Fruit fly (Drosophila melanogaster) whole organism, embryonic: ENCODE data around the gene Mms19.

Experiments used
- B-H1 ChIP-seq: fragments of 200-800 bp; sonication (Bioruptor generic); IDR thresholded peaks from 3 replicates; pipeline ENCODE4 v1.3.6; 2022; ENCODE audit warnings: missing biosample characterization, missing genetic modification characterization
- CG10274 ChIP-seq: fragments of 200-800 bp; sonication (Bioruptor generic); optimal IDR thresholded peaks from 3 replicates; lab custom pipeline; 2017; ENCODE audit warnings: missing biosample characterization, mild to moderate bottlenecking, missing genetic modification characterization
- CG10565 ChIP-seq: fragments of 200-800 bp; sonication (Bioruptor generic); optimal IDR thresholded peaks from 3 replicates; lab custom pipeline; 2016; ENCODE audit warnings: missing biosample characterization, mild to moderate bottlenecking, missing genetic modification characterization
- CG11695 ChIP-seq: fragments of 200-800 bp; sonication (Bioruptor generic); IDR thresholded peaks from 3 replicates; pipeline ENCODE4 v1.3.6; 2022; ENCODE audit warnings: missing biosample characterization, missing genetic modification characterization
- CG12071 ChIP-seq: fragments of 200-800 bp; sonication (Bioruptor generic); optimal IDR thresholded peaks from 3 replicates; lab custom pipeline; 2018; ENCODE audit warnings: missing biosample characterization, mild to moderate bottlenecking, missing genetic modification characterization
- CG12744 ChIP-seq: fragments of 200-800 bp; sonication (Bioruptor generic); optimal IDR thresholded peaks from 2 replicates; lab custom pipeline; 2016; ENCODE audit warnings: missing biosample characterization, missing genetic modification characterization
- CG12769 ChIP-seq: fragments of 200-800 bp; sonication (Bioruptor generic); optimal IDR thresholded peaks from 2 replicates; lab custom pipeline; 2019; ENCODE audit warnings: missing biosample characterization, mild to moderate bottlenecking, missing genetic modification characterization, moderate library complexity
- CG14050 ChIP-seq: fragments of 200-800 bp; sonication (Bioruptor generic); IDR thresholded peaks from 3 replicates; pipeline ENCODE4 v1.3.6; 2022; ENCODE audit warnings: missing biosample characterization, missing genetic modification characterization
- CG16779 ChIP-seq: fragments of 200-800 bp; sonication (Bioruptor generic); IDR thresholded peaks from 2 replicates; pipeline ENCODE4 v1.3.6; 2022; ENCODE audit warnings: missing biosample characterization, missing genetic modification characterization
- CG18764 ChIP-seq: fragments of 200-800 bp; sonication (Bioruptor generic); optimal IDR thresholded peaks from 3 replicates; lab custom pipeline; 2016; ENCODE audit warnings: missing biosample characterization, missing genetic modification characterization
- CG2199 ChIP-seq: fragments of 200-800 bp; sonication (Bioruptor generic); IDR thresholded peaks from 3 replicates; pipeline ENCODE4 v1.3.6; 2022; ENCODE audit warnings: missing biosample characterization, missing genetic modification characterization
- CG31224 ChIP-seq: fragments of 200-800 bp; sonication (Bioruptor generic); IDR thresholded peaks from 2 replicates; pipeline ENCODE4 v1.3.6; 2022; ENCODE audit warnings: missing biosample characterization, missing genetic modification characterization
- CG33557 ChIP-seq: fragments of 200-800 bp; sonication (Bioruptor generic); optimal IDR thresholded peaks from 2 replicates; lab custom pipeline; 2019; ENCODE audit warnings: missing biosample characterization, mild to moderate bottlenecking, missing genetic modification characterization, moderate library complexity
- CG42726 ChIP-seq: fragments of 200-800 bp; sonication (Bioruptor generic); IDR thresholded peaks from 2 replicates; pipeline ENCODE4 v1.3.6; 2022; ENCODE audit warnings: missing biosample characterization, missing genetic modification characterization; ENCODE audit not compliant: partially characterized antibody
- CG4360 ChIP-seq: fragments of 200-800 bp; sonication (Bioruptor generic); IDR thresholded peaks from 2 replicates; pipeline ENCODE4 v1.3.6; 2022; ENCODE audit warnings: missing biosample characterization, missing genetic modification characterization
- CG6272 ChIP-seq: fragments of 200-800 bp; sonication (Bioruptor generic); IDR thresholded peaks from 2 replicates; pipeline ENCODE4 v1.3.6; 2022; ENCODE audit warnings: missing biosample characterization, missing genetic modification characterization
- CG6813 ChIP-seq: fragments of 200-800 bp; sonication (Bioruptor generic); optimal IDR thresholded peaks from 2 replicates; lab custom pipeline; 2017; ENCODE audit warnings: missing biosample characterization, missing genetic modification characterization, mild to moderate bottlenecking, moderate library complexity, missing genetic modification reagents
- CG9876 ChIP-seq: fragments of 200-800 bp; sonication (Bioruptor generic); optimal IDR thresholded peaks from 2 replicates; lab custom pipeline; 2016; ENCODE audit warnings: missing biosample characterization, missing genetic modification characterization
- D ChIP-seq, 2 experiments: fragments of 200-800 bp in 1 of 2; fragments of >200 bp in 1 of 2; sonication (Bioruptor generic) in 1 of 2; optimal IDR thresholded peaks; 2 replicates in 1 of 2; 3 replicates in 1 of 2; lab custom pipeline; 2017; ENCODE audit warnings: mild to moderate bottlenecking in 1 of 2, missing biosample characterization in 1 of 2, missing genetic modification characterization in 1 of 2, missing genetic modification reagents in 1 of 2
- E2f1 ChIP-seq: fragments of 200-800 bp; sonication (Bioruptor generic); IDR thresholded peaks from 2 replicates; pipeline ENCODE4 v1.3.6; 2022; ENCODE audit warnings: missing biosample characterization, missing genetic modification characterization
- Hmx ChIP-seq: fragments of 200-800 bp; sonication (Bioruptor generic); optimal IDR thresholded peaks from 2 replicates; lab custom pipeline; 2016; ENCODE audit warnings: missing biosample characterization, missing genetic modification characterization
- Jarid2 ChIP-seq: fragments of 200-800 bp; sonication (Bioruptor generic); optimal IDR thresholded peaks from 3 replicates; lab custom pipeline; 2017; ENCODE audit warnings: mild to moderate bottlenecking, missing biosample characterization, missing genetic modification reagents, missing genetic modification characterization
- Max ChIP-seq: fragments of 200-800 bp; sonication (Bioruptor generic); optimal IDR thresholded peaks from 2 replicates; lab custom pipeline; 2016; ENCODE audit warnings: missing biosample characterization, mild to moderate bottlenecking, missing genetic modification characterization
- NK7.1 ChIP-seq: fragments of 200-800 bp; sonication (Bioruptor generic); optimal IDR thresholded peaks from 3 replicates; lab custom pipeline; 2016; ENCODE audit warnings: missing biosample characterization, missing genetic modification characterization
- Poxn ChIP-seq: fragments of 200-800 bp; sonication (Bioruptor generic); IDR thresholded peaks from 2 replicates; pipeline ENCODE4 v1.3.6; 2022; ENCODE audit warnings: missing biosample characterization, missing genetic modification characterization
- Ravus ChIP-seq: fragments of 200-800 bp; sonication (Bioruptor generic); IDR thresholded peaks from 2 replicates; pipeline ENCODE4 v1.3.6; 2022; ENCODE audit warnings: missing biosample characterization, missing genetic modification characterization
- Trl ChIP-seq, 3 experiments: fragments of >200 bp in 2 of 3; fragments of 200-800 bp in 1 of 3; sonication (Bioruptor generic) in 1 of 3; optimal IDR thresholded peaks; 2 replicates in 1 of 3; 3 replicates in 2 of 3; lab custom pipeline; 2016 to 2017; ENCODE audit warnings: missing biosample characterization in 1 of 3, missing genetic modification characterization in 1 of 3
- amos ChIP-seq: fragments of 200-800 bp; sonication (Bioruptor generic); IDR thresholded peaks from 2 replicates; pipeline ENCODE4 v1.3.6; 2022; ENCODE audit warnings: missing biosample characterization, missing genetic modification characterization; ENCODE audit not compliant: partially characterized antibody
- ase ChIP-seq: fragments of 200-800 bp; sonication (Bioruptor generic); IDR thresholded peaks from 3 replicates; pipeline ENCODE4 v1.3.6; 2022; ENCODE audit warnings: missing biosample characterization, missing genetic modification characterization
- ci ChIP-seq: fragments of 200-800 bp; sonication (Bioruptor generic); IDR thresholded peaks from 3 replicates; pipeline ENCODE4 v1.3.6; 2022; ENCODE audit warnings: missing biosample characterization, missing genetic modification characterization
- corto ChIP-seq: fragments of 200-800 bp; sonication (Bioruptor generic); optimal IDR thresholded peaks from 2 replicates; lab custom pipeline; 2016; ENCODE audit warnings: missing biosample characterization, mild to moderate bottlenecking, missing genetic modification characterization, moderate library complexity
- disco-r ChIP-seq: fragments of 200-800 bp; sonication (Bioruptor generic); optimal IDR thresholded peaks from 2 replicates; lab custom pipeline; 2016; ENCODE audit warnings: missing biosample characterization, missing genetic modification characterization
- en ChIP-seq: fragments of 200-800 bp; sonication (Bioruptor generic); optimal IDR thresholded peaks from 2 replicates; lab custom pipeline; 2016; ENCODE audit warnings: missing biosample characterization, missing genetic modification characterization
- eve ChIP-seq, 2 experiments: fragments of >200 bp; optimal IDR thresholded peaks; 2 replicates each; lab custom pipeline; 2017; ENCODE audit warnings: missing biosample characterization in 2 of 2, missing genetic modification characterization in 2 of 2
- gsb ChIP-seq: fragments of 200-800 bp; sonication (Bioruptor generic); IDR thresholded peaks from 2 replicates; pipeline ENCODE4 v1.3.6; 2022; ENCODE audit warnings: missing biosample characterization, missing genetic modification characterization
- hbn ChIP-seq: fragments of 200-800 bp; sonication (Bioruptor generic); IDR thresholded peaks from 2 replicates; pipeline ENCODE4 v1.3.6; 2022; ENCODE audit warnings: missing biosample characterization, missing genetic modification characterization; ENCODE audit not compliant: partially characterized antibody
- her ChIP-seq: fragments of 200-800 bp; sonication (Bioruptor generic); optimal IDR thresholded peaks from 2 replicates; lab custom pipeline; 2016; ENCODE audit warnings: missing biosample characterization, missing genetic modification characterization
- ind ChIP-seq: fragments of 200-800 bp; sonication (Bioruptor generic); optimal IDR thresholded peaks from 3 replicates; lab custom pipeline; 2016; ENCODE audit warnings: missing biosample characterization, missing genetic modification characterization
- insv ChIP-seq, 2 experiments: fragments of 200-800 bp; sonication (Bioruptor generic); optimal IDR thresholded peaks; 3 replicates each; lab custom pipeline; 2016 to 2018; ENCODE audit warnings: missing biosample characterization in 2 of 2, missing genetic modification characterization in 2 of 2
- kay ChIP-seq: fragments of 200-800 bp; sonication (Bioruptor generic); optimal IDR thresholded peaks from 2 replicates; lab custom pipeline; 2016; ENCODE audit warnings: missing biosample characterization, missing genetic modification characterization
- p53 ChIP-seq: fragments of 200-800 bp; sonication (Bioruptor generic); optimal IDR thresholded peaks from 2 replicates; lab custom pipeline; 2016; ENCODE audit warnings: missing biosample characterization, missing genetic modification characterization
- pita ChIP-seq: fragments of 200-800 bp; sonication (Bioruptor generic); optimal IDR thresholded peaks from 2 replicates; lab custom pipeline; 2017; ENCODE audit warnings: missing biosample characterization, mild to moderate bottlenecking, missing genetic modification characterization
- sima ChIP-seq: fragments of 200-800 bp; sonication (Bioruptor generic); optimal IDR thresholded peaks from 2 replicates; lab custom pipeline; 2016; ENCODE audit warnings: missing biosample characterization, missing genetic modification characterization
- sna ChIP-seq: fragments of 200-800 bp; sonication (Bioruptor generic); IDR thresholded peaks from 2 replicates; pipeline ENCODE4 v1.3.6; 2022; ENCODE audit warnings: missing biosample characterization, missing genetic modification characterization; ENCODE audit not compliant: partially characterized antibody
- tna ChIP-seq: fragments of 200-800 bp; sonication (Bioruptor generic); IDR thresholded peaks from 2 replicates; pipeline ENCODE4 v1.3.6; 2022; ENCODE audit warnings: missing biosample characterization, missing genetic modification characterization; ENCODE audit not compliant: partially characterized antibody
- wek ChIP-seq: fragments of 200-800 bp; sonication (Bioruptor generic); optimal IDR thresholded peaks from 3 replicates; lab custom pipeline; 2018; ENCODE audit warnings: missing biosample characterization, mild to moderate bottlenecking, missing genetic modification characterization, moderate library complexity
- wor ChIP-seq: fragments of 200-800 bp; sonication (Bioruptor generic); IDR thresholded peaks from 2 replicates; pipeline ENCODE4 v1.3.6; 2022; ENCODE audit warnings: missing biosample characterization, missing genetic modification characterization
- zen2 ChIP-seq: fragments of 200-800 bp; sonication (Bioruptor generic); IDR thresholded peaks from 3 replicates; pipeline ENCODE4 v1.3.6; 2022; ENCODE audit warnings: missing biosample characterization, missing genetic modification characterization; ENCODE audit not compliant: partially characterized antibody

Gene Mms19

dm6 chr3R:5256462-5257146, 24.3 kb downstream of the Mms19 start, which contains the start of the genes Enoph and Hph (continued):
- TF ChIP-seq tna (GFP tag; lab: Robert Waterston, UW), result peak; percentile 69; the same call in 1 of the 2 replicates
- peak; percentile 5 for TF ChIP-seq p53 (GFP tag; lab: Kevin White, UChicago)
- peak; percentile 66 for TF ChIP-seq wek
- no peak for TF ChIP-seq CG4360 (GFP tag; lab: Robert Waterston, UW)
- no peak for TF ChIP-seq CG14050 (GFP tag; lab: Robert Waterston, UW)
- 0 out of 2 replicates have a peak, but pooled peaks have one; percentile 43 for TF ChIP-seq E2f1 (GFP tag; lab: Robert Waterston, UW)
- peak; percentile 34 for TF ChIP-seq kay (GFP tag; lab: Kevin White, UChicago)
- TF ChIP-seq CG31224 (GFP tag; lab: Robert Waterston, UW), result no peak; the same call in 1 of the 2 replicates
- TF ChIP-seq gsb, result no peak
- TF ChIP-seq NK7.1 (GFP tag; lab: Kevin White, UChicago), result no peak
- no peak for TF ChIP-seq Hmx
- TF ChIP-seq Trl (optimal IDR thresholded peaks at IDR 0.05; lab: Kevin White, UChicago), result no peak
- peak; percentile 59 for TF ChIP-seq Trl (GFP tag; optimal IDR thresholded peaks at IDR 0.05; lab: Kevin White, UChicago)
- no peak for TF ChIP-seq Poxn (GFP tag; lab: Robert Waterston, UW)
- no peak for TF ChIP-seq B-H1 (GFP tag; lab: Robert Waterston, UW)
- peak; percentile 70 for TF ChIP-seq corto
- peak; percentile 66 for TF ChIP-seq Max (GFP tag; lab: Kevin White, UChicago)
- TF ChIP-seq CG11695 (GFP tag; lab: Robert Waterston, UW), result 0 out of 3 replicates have a peak, but pooled peaks have one; percentile 42
- no peak for TF ChIP-seq pita (GFP tag; lab: Kevin White, UChicago)
- TF ChIP-seq insv (GFP tag; optimal IDR thresholded peaks at IDR 0.05; lab: Kevin White, UChicago), result peak in 1 of 2 experiments; percentile 30
- no peak for TF ChIP-seq D (optimal IDR thresholded peaks at IDR 0.05; lab: Kevin White, UChicago)
- peak; percentile 20 for TF ChIP-seq D (GFP tag; optimal IDR thresholded peaks at IDR 0.05; lab: Kevin White, UChicago)
- peak; percentile 69 for TF ChIP-seq ind (GFP tag; lab: Kevin White, UChicago)
- peak; percentile 27 for TF ChIP-seq Jarid2 (GFP tag; lab: Kevin White, UChicago)
- no peak for TF ChIP-seq sima (GFP tag; lab: Kevin White, UChicago)
- no peak for TF ChIP-seq CG10565
- peak; percentile 46 for TF ChIP-seq CG10274 (GFP tag; lab: Kevin White, UChicago)
- TF ChIP-seq en, result no peak
- peak; percentile 57; the same call in 1 of the 2 replicates for TF ChIP-seq sna (GFP tag; lab: Robert Waterston, UW)
- peak; percentile 86 for TF ChIP-seq amos (GFP tag; lab: Robert Waterston, UW)
- peak; percentile 36 for TF ChIP-seq her (GFP tag; lab: Kevin White, UChicago)
- TF ChIP-seq CG6813 (GFP tag; lab: Kevin White, UChicago), result no peak
- TF ChIP-seq CG6272 (GFP tag; lab: Robert Waterston, UW), result 0 out of 2 replicates have a peak, but pooled peaks have one; percentile 39
- TF ChIP-seq eve (GFP tag; optimal IDR thresholded peaks at IDR 0.05; lab: Kevin White, UChicago), result no peak
- TF ChIP-seq hbn (GFP tag; lab: Robert Waterston, UW), result peak; percentile 47
- TF ChIP-seq wor (GFP tag; lab: Robert Waterston, UW), result peak; percentile 36; the same call in 1 of the 2 replicates
- no peak for TF ChIP-seq Ravus (GFP tag; lab: Robert Waterston, UW)
- peak; percentile 11 for TF ChIP-seq CG9876 (GFP tag; lab: Kevin White, UChicago)
- TF ChIP-seq CG2199 (GFP tag; lab: Robert Waterston, UW), result no peak
- peak; percentile 50 for TF ChIP-seq CG33557 (GFP tag; lab: Kevin White, UChicago)
- peak; percentile 18 for TF ChIP-seq CG18764 (GFP tag; lab: Kevin White, UChicago)
- peak; percentile 39; the same call in 1 of the 3 replicates for TF ChIP-seq zen2 (GFP tag; lab: Robert Waterston, UW)
- peak; percentile 11 for TF ChIP-seq CG12769 (tag; lab: Kevin White, UChicago)
- TF ChIP-seq ase (GFP tag; lab: Robert Waterston, UW), result 0 out of 3 replicates have a peak, but pooled peaks have one; percentile 45
- 0 out of 2 replicates have a peak, but pooled peaks have one; percentile 23 for TF ChIP-seq CG16779 (GFP tag; lab: Robert Waterston, UW)
- TF ChIP-seq CG42726 (GFP tag; lab: Robert Waterston, UW), result 0 out of 2 replicates have a peak, but pooled peaks have one; percentile 41
- no peak for TF ChIP-seq ci
- no peak for TF ChIP-seq disco-r (GFP tag; lab: Kevin White, UChicago)
- TF ChIP-seq CG12744, result no peak
- TF ChIP-seq CG12071 (GFP tag; lab: Kevin White, UChicago), result no peak
